Worm (Caenorhabditis elegans): ENCODE results near the gene str-151.

DNA sequence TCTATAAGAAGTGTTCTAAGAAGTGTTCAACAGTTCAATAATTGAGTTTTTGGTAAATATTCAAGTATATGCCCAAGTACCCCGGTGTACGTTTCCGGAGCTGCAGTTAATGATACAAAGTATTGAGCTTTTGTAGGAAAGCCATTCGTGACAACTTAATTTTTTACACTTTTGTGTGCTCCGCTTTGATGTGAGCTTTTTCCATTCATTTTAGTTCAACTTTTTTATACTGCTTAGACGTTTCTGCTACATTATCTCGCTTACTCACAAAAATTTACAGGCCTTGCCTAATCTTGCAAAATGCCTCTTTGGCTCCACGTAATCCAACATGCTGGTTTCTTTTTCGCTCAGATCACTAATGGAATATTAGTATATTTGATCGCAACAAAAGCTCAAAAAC is at the start of gene str-151:
- no peak for TF ChIP-seq bed-3 (GFP tag; optimal IDR thresholded peaks at IDR 0.05)
- TF ChIP-seq ham-2 (GFP tag; optimal IDR thresholded peaks at IDR 0.05) = no peak

Measured in whole organism, mixed stage, embryonic.